Worm (Caenorhabditis elegans): ENCODE measurements around the gene F14H3.12.

ce11 chrV:16100103-16100730 is 25.1 kb upstream of the F14H3.12 start, which contains the start of gene cth-1:
- no peak for TF ChIP-seq ztf-4 (tag; optimal IDR thresholded peaks at IDR 0.05)
- TF ChIP-seq skn-1 (tag; optimal IDR thresholded peaks at IDR 0.05): no peak
- peak; percentile 37 for TF ChIP-seq fos-1 (tag; optimal IDR thresholded peaks at IDR 0.05)
- no peak for TF ChIP-seq mdl-1 (tag; optimal IDR thresholded peaks at IDR 0.05)
- TF ChIP-seq nhr-77 (tag; optimal IDR thresholded peaks at IDR 0.05): no peak

Measured in whole organism, L2 larva.